Worm (Caenorhabditis elegans): ENCODE data around the gene msp-33.

- TF ChIP-seq ama-1 (optimal IDR thresholded peaks at IDR 0.05) (no peak), scrt-1 (GFP tag; IDR thresholded peaks at IDR 0.05) (no peak), tra-4 (tag; optimal IDR thresholded peaks at IDR 0.05) (no peak), hmg-4 (GFP tag; optimal IDR thresholded peaks at IDR 0.05) (no peak), flt-1 (GFP tag; IDR thresholded peaks at IDR 0.05) (no peak), aly-1 (tag; optimal IDR thresholded peaks at IDR 0.05) (no peak)
These were observed 15.7 kb upstream of the msp-33 start for ce11 chrII:4908160-4908559.

All from whole organism, early embryonic.